Fruit fly (Drosophila melanogaster) whole organism, embryonic: Measurements from ENCODE around the gene Ciz1.

Source experiments
- B-H2 ChIP-seq: fragments of 200-800 bp; sonication (Bioruptor generic); optimal IDR thresholded peaks from 2 replicates; lab custom pipeline; 2018; ENCODE audit warnings: missing biosample characterization, mild to moderate bottlenecking, missing genetic modification characterization
- CG10543 ChIP-seq: fragments of 200-800 bp; sonication (Bioruptor generic); optimal IDR thresholded peaks from 3 replicates; lab custom pipeline; 2017; ENCODE audit warnings: missing biosample characterization, mild to moderate bottlenecking, missing genetic modification characterization, moderate library complexity
- CG12104 ChIP-seq: fragments of 200-800 bp; sonication (Bioruptor generic); optimal IDR thresholded peaks from 3 replicates; lab custom pipeline; 2016; ENCODE audit warnings: missing biosample characterization, missing genetic modification characterization
- CG12155 ChIP-seq: fragments of 200-800 bp; sonication (Bioruptor generic); optimal IDR thresholded peaks from 3 replicates; lab custom pipeline; 2016; ENCODE audit warnings: missing biosample characterization, missing genetic modification characterization
- CG14050 ChIP-seq: fragments of 200-800 bp; sonication (Bioruptor generic); IDR thresholded peaks from 3 replicates; pipeline ENCODE4 v1.3.6; 2022; ENCODE audit warnings: missing biosample characterization, missing genetic modification characterization
- CG15073 ChIP-seq: fragments of 200-800 bp; sonication (Bioruptor generic); optimal IDR thresholded peaks from 2 replicates; lab custom pipeline; 2016; ENCODE audit warnings: missing biosample characterization, missing genetic modification characterization
- CG15269 ChIP-seq: fragments of 200-800 bp; sonication (Bioruptor generic); optimal IDR thresholded peaks from 2 replicates; lab custom pipeline; 2018; ENCODE audit warnings: missing biosample characterization, mild to moderate bottlenecking, missing genetic modification characterization, moderate library complexity
- CG1603 ChIP-seq: fragments of 200-800 bp; sonication (Bioruptor generic); optimal IDR thresholded peaks from 2 replicates; lab custom pipeline; 2019; ENCODE audit warnings: missing biosample characterization, mild to moderate bottlenecking, missing genetic modification characterization, moderate library complexity
- CG17612 ChIP-seq: fragments of 200-800 bp; sonication (Bioruptor generic); IDR thresholded peaks from 2 replicates; pipeline ENCODE4 v1.3.6; 2022; ENCODE audit warnings: missing biosample characterization, missing genetic modification characterization
- CG2129 ChIP-seq: fragments of 200-800 bp; sonication (Bioruptor generic); IDR thresholded peaks from 2 replicates; pipeline ENCODE4 v1.3.6; 2022; ENCODE audit warnings: missing biosample characterization, missing genetic modification characterization; ENCODE audit not compliant: partially characterized antibody
- CG3163 ChIP-seq: fragments of 200-800 bp; sonication (Bioruptor generic); optimal IDR thresholded peaks from 3 replicates; lab custom pipeline; 2016; ENCODE audit warnings: missing biosample characterization, missing genetic modification characterization
- CG3847 ChIP-seq: fragments of 200-800 bp; sonication (Bioruptor generic); IDR thresholded peaks from 2 replicates; pipeline ENCODE4 v1.3.6; 2022; ENCODE audit warnings: missing biosample characterization, missing genetic modification characterization
- CG43689 ChIP-seq: fragments of 200-800 bp; sonication (Bioruptor generic); IDR thresholded peaks from 2 replicates; pipeline ENCODE4 v1.3.6; 2022; ENCODE audit warnings: missing biosample characterization, missing genetic modification characterization
- CG4854 ChIP-seq: fragments of 200-800 bp; sonication (Bioruptor generic); optimal IDR thresholded peaks from 2 replicates; lab custom pipeline; 2016; ENCODE audit warnings: missing biosample characterization, missing genetic modification characterization, inconsistent platforms
- CG7786 ChIP-seq: fragments of 200-800 bp; sonication (Bioruptor generic); optimal IDR thresholded peaks from 2 replicates; lab custom pipeline; 2016; ENCODE audit warnings: missing biosample characterization, missing genetic modification characterization
- CG8290 ChIP-seq, 3 experiments: fragments of 200-800 bp; sonication (Bioruptor generic); optimal IDR thresholded peaks; 2 replicates each; lab custom pipeline; 2016 to 2019; ENCODE audit warnings: missing biosample characterization in 3 of 3, missing genetic modification characterization in 3 of 3, mild to moderate bottlenecking in 2 of 3, moderate library complexity in 1 of 3
- CG8388 ChIP-seq: fragments of 200-800 bp; sonication (Bioruptor generic); optimal IDR thresholded peaks from 2 replicates; lab custom pipeline; 2019; ENCODE audit warnings: missing biosample characterization, mild to moderate bottlenecking, missing genetic modification characterization, moderate library complexity
- CG8478 ChIP-seq: fragments of >200 bp; optimal IDR thresholded peaks from 2 replicates; lab custom pipeline; 2018
- CG9609 ChIP-seq: fragments of 200-800 bp; sonication (Bioruptor generic); optimal IDR thresholded peaks from 3 replicates; lab custom pipeline; 2016; ENCODE audit warnings: missing biosample characterization, missing genetic modification characterization
- CG9727 ChIP-seq: fragments of 200-800 bp; sonication (Bioruptor generic); optimal IDR thresholded peaks from 3 replicates; lab custom pipeline; 2017; ENCODE audit warnings: missing biosample characterization, mild to moderate bottlenecking, missing genetic modification characterization
- CG9932 ChIP-seq: fragments of 200-800 bp; sonication (Bioruptor generic); IDR thresholded peaks from 2 replicates; pipeline ENCODE4 v1.3.6; 2022; ENCODE audit warnings: missing biosample characterization, missing genetic modification characterization
- Dll ChIP-seq: fragments of 200-800 bp; sonication (Bioruptor generic); IDR thresholded peaks from 4 replicates; pipeline ENCODE4 v1.3.6; 2022; ENCODE audit warnings: missing biosample characterization, missing genetic modification characterization; ENCODE audit not compliant: partially characterized antibody
- Drgx ChIP-seq: fragments of 200-800 bp; sonication (Bioruptor generic); IDR thresholded peaks from 2 replicates; pipeline ENCODE4 v1.3.6; 2022; ENCODE audit warnings: missing biosample characterization, missing genetic modification characterization
- GATAe ChIP-seq: fragments of 200-800 bp; sonication (Bioruptor generic); conservative IDR thresholded peaks from 2 replicates; pipeline ENCODE4 v1.3.6; 2022; ENCODE audit warnings: missing biosample characterization, missing genetic modification characterization
- Gsc ChIP-seq: fragments of 200-800 bp; sonication (Bioruptor generic); IDR thresholded peaks from 2 replicates; pipeline ENCODE4 v1.3.6; 2022; ENCODE audit warnings: missing biosample characterization, missing genetic modification characterization
- NK7.1 ChIP-seq: fragments of 200-800 bp; sonication (Bioruptor generic); optimal IDR thresholded peaks from 3 replicates; lab custom pipeline; 2016; ENCODE audit warnings: missing biosample characterization, missing genetic modification characterization
- Opbp ChIP-seq: fragments of 200-800 bp; sonication (Bioruptor generic); IDR thresholded peaks from 3 replicates; pipeline ENCODE4 v1.3.6; 2022; ENCODE audit warnings: missing biosample characterization, missing genetic modification characterization; ENCODE audit not compliant: partially characterized antibody
- Pdp1 ChIP-seq, 2 experiments: fragments of 200-800 bp; sonication (Bioruptor generic); optimal IDR thresholded peaks; 3 replicates each; lab custom pipeline; 2016; ENCODE audit warnings: missing biosample characterization in 2 of 2, missing genetic modification characterization in 2 of 2, mild to moderate bottlenecking in 1 of 2, moderate library complexity in 1 of 2
- Spps ChIP-seq: fragments of 200-800 bp; sonication (Bioruptor generic); optimal IDR thresholded peaks from 2 replicates; lab custom pipeline; 2018; ENCODE audit warnings: missing biosample characterization, mild to moderate bottlenecking, missing genetic modification characterization
- Xrp1 ChIP-seq: fragments of 200-800 bp; sonication (Bioruptor generic); IDR thresholded peaks from 2 replicates; pipeline ENCODE4 v1.3.6; 2022; ENCODE audit warnings: missing biosample characterization, missing genetic modification characterization
- crol ChIP-seq: fragments of 200-800 bp; sonication (Bioruptor generic); IDR thresholded peaks from 2 replicates; pipeline ENCODE4 v1.3.6; 2022; ENCODE audit warnings: missing biosample characterization, missing genetic modification characterization
- crp ChIP-seq, 2 experiments: fragments of 200-800 bp; sonication (Bioruptor generic); optimal IDR thresholded peaks; 2 replicates in 1 of 2; 3 replicates in 1 of 2; lab custom pipeline; 2017; ENCODE audit warnings: missing biosample characterization in 2 of 2, missing genetic modification characterization in 2 of 2, mild to moderate bottlenecking in 1 of 2, moderate library complexity in 1 of 2
- dmrt11E ChIP-seq: fragments of 200-800 bp; sonication (Bioruptor generic); optimal IDR thresholded peaks from 3 replicates; lab custom pipeline; 2018; ENCODE audit warnings: missing biosample characterization, mild to moderate bottlenecking, missing genetic modification characterization, moderate library complexity
- dpn ChIP-seq, 2 experiments: fragments of 200-800 bp; sonication (Bioruptor generic); optimal IDR thresholded peaks; 3 replicates each; lab custom pipeline; 2016; ENCODE audit warnings: missing biosample characterization in 2 of 2, missing genetic modification characterization in 2 of 2
- ems ChIP-seq: fragments of 200-800 bp; sonication (Bioruptor generic); optimal IDR thresholded peaks from 3 replicates; lab custom pipeline; 2016; ENCODE audit warnings: missing biosample characterization, missing genetic modification characterization
- esg ChIP-seq: fragments of 200-800 bp; sonication (Bioruptor generic); conservative IDR thresholded peaks from 2 replicates; pipeline ENCODE4 v1.3.6; 2022; ENCODE audit warnings: missing biosample characterization, missing genetic modification characterization
- fd3F ChIP-seq: fragments of 200-800 bp; sonication (Bioruptor generic); optimal IDR thresholded peaks from 2 replicates; lab custom pipeline; 2018; ENCODE audit warnings: missing biosample characterization, mild to moderate bottlenecking, missing genetic modification characterization, moderate library complexity
- fru ChIP-seq: fragments of >200 bp; optimal IDR thresholded peaks from 2 replicates; lab custom pipeline; 2017
- gsb ChIP-seq: fragments of 200-800 bp; sonication (Bioruptor generic); IDR thresholded peaks from 2 replicates; pipeline ENCODE4 v1.3.6; 2022; ENCODE audit warnings: missing biosample characterization, missing genetic modification characterization
- her ChIP-seq: fragments of 200-800 bp; sonication (Bioruptor generic); optimal IDR thresholded peaks from 2 replicates; lab custom pipeline; 2016; ENCODE audit warnings: missing biosample characterization, missing genetic modification characterization
- ind ChIP-seq: fragments of 200-800 bp; sonication (Bioruptor generic); optimal IDR thresholded peaks from 3 replicates; lab custom pipeline; 2016; ENCODE audit warnings: missing biosample characterization, missing genetic modification characterization
- kah ChIP-seq: fragments of 200-800 bp; sonication (Bioruptor generic); optimal IDR thresholded peaks from 2 replicates; lab custom pipeline; 2018; ENCODE audit warnings: missing biosample characterization, mild to moderate bottlenecking, missing genetic modification characterization
- knrl ChIP-seq: fragments of 200-800 bp; sonication (Bioruptor generic); IDR thresholded peaks from 3 replicates; pipeline ENCODE4 v1.3.6; 2022; ENCODE audit warnings: missing biosample characterization, missing genetic modification characterization; ENCODE audit not compliant: partially characterized antibody
- pb ChIP-seq: fragments of 200-800 bp; sonication (Bioruptor generic); optimal IDR thresholded peaks from 3 replicates; lab custom pipeline; 2016; ENCODE audit warnings: missing biosample characterization, missing genetic modification characterization
- repo ChIP-seq: fragments of 200-800 bp; sonication (Bioruptor generic); optimal IDR thresholded peaks from 2 replicates; lab custom pipeline; 2016; ENCODE audit warnings: missing biosample characterization, missing genetic modification characterization
- slp2 ChIP-seq: fragments of 200-800 bp; sonication (Bioruptor generic); optimal IDR thresholded peaks from 2 replicates; lab custom pipeline; 2016; ENCODE audit warnings: missing biosample characterization, missing genetic modification characterization
- sna ChIP-seq: fragments of 200-800 bp; sonication (Bioruptor generic); IDR thresholded peaks from 2 replicates; pipeline ENCODE4 v1.3.6; 2022; ENCODE audit warnings: missing biosample characterization, missing genetic modification characterization; ENCODE audit not compliant: partially characterized antibody
- trem ChIP-seq: fragments of 200-800 bp; optimal IDR thresholded peaks from 3 replicates; lab custom pipeline; 2019; ENCODE audit warnings: missing biosample characterization, mild to moderate bottlenecking, missing genetic modification characterization, moderate library complexity
- tup ChIP-seq: fragments of 200-800 bp; sonication (Bioruptor generic); optimal IDR thresholded peaks from 2 replicates; lab custom pipeline; 2016; ENCODE audit warnings: missing biosample characterization, mild to moderate bottlenecking, missing genetic modification characterization, moderate library complexity
- tx ChIP-seq: fragments of 200-800 bp; sonication (Bioruptor generic); optimal IDR thresholded peaks from 2 replicates; lab custom pipeline; 2016; ENCODE audit warnings: missing biosample characterization, missing genetic modification characterization

Ciz1 gene

dm6 chr3L:9855784-9856426 is 8.5 kb upstream of the Ciz1 start (continued):
- TF ChIP-seq pb (peak; percentile 95), CG14050 (GFP tag; lab: Robert Waterston, UW) (peak; percentile 93), CG9609 (peak; percentile 97), CG17612 (GFP tag; lab: Robert Waterston, UW) (peak; percentile 92), B-H2 (GFP tag; lab: Kevin White, UChicago) (peak; percentile 54), CG9727 (GFP tag; lab: Kevin White, UChicago) (peak; percentile 99), tx (GFP tag; lab: Kevin White, UChicago) (peak; percentile 95), GATAe (GFP tag; lab: Robert Waterston, UW) (peak; percentile 78), CG2129 (GFP tag; lab: Robert Waterston, UW) (no peak), slp2 (GFP tag; lab: Kevin White, UChicago) (peak; percentile 96), CG3163 (GFP tag; lab: Kevin White, UChicago) (peak; percentile 85), sna (GFP tag; lab: Robert Waterston, UW) (no peak), Pdp1 (GFP tag; optimal IDR thresholded peaks at IDR 0.05; lab: Kevin White, UChicago) (peak; percentile 95 to 97), CG8478 (lab: Kevin White, UChicago) (no peak), CG43689 (peak; percentile 92), her (GFP tag; lab: Kevin White, UChicago) (peak; percentile 94), tup (peak; percentile 91), CG1603 (tag; lab: Kevin White, UChicago) (peak; percentile 98), fd3F (GFP tag; lab: Kevin White, UChicago) (peak; percentile 76), Drgx (GFP tag; lab: Robert Waterston, UW) (peak; percentile 97), CG7786 (GFP tag; lab: Kevin White, UChicago) (peak; percentile 97), crol (GFP tag; lab: Robert Waterston, UW) (peak; percentile 81), CG12155 (GFP tag; lab: Kevin White, UChicago) (peak; percentile 90), CG3847 (peak; percentile 93), Xrp1 (GFP tag; lab: Robert Waterston, UW) (peak; percentile 99), gsb (peak; percentile 88), fru (lab: Kevin White, UChicago) (no peak), CG4854 (peak; percentile 94), CG15073 (GFP tag; lab: Kevin White, UChicago) (peak; percentile 85), trem (tag; lab: Kevin White, UChicago) (peak; percentile 97), NK7.1 (GFP tag; lab: Kevin White, UChicago) (peak; percentile 93), ind (GFP tag; lab: Kevin White, UChicago) (peak; percentile 98), esg (GFP tag; lab: Robert Waterston, UW) (peak; percentile 96), kah (GFP tag; lab: Kevin White, UChicago) (peak; percentile 91), CG10543 (peak; percentile 89), CG15269 (tag; lab: Kevin White, UChicago) (peak; percentile 92), Gsc (peak; percentile 96), knrl (GFP tag; lab: Robert Waterston, UW) (no peak), CG8290 (GFP tag; optimal IDR thresholded peaks at IDR 0.05; lab: Kevin White, UChicago) (peak; percentile 96), CG8290 (tag; optimal IDR thresholded peaks at IDR 0.05; lab: Kevin White, UChicago) (peak; percentile 90 to 97), CG12104 (GFP tag; lab: Kevin White, UChicago) (peak; percentile 95), Spps (tag; lab: Kevin White, UChicago) (peak; percentile 98), crp (GFP tag; optimal IDR thresholded peaks at IDR 0.05; lab: Kevin White, UChicago) (peak; percentile 12 to 67), CG8388 (GFP tag; lab: Kevin White, UChicago) (peak; percentile 97), CG9932 (GFP tag; lab: Robert Waterston, UW) (peak; percentile 91), dpn (GFP tag; optimal IDR thresholded peaks at IDR 0.05; lab: Kevin White, UChicago) (peak; percentile 96), Opbp (GFP tag; lab: Robert Waterston, UW) (no peak), dmrt11E (tag; lab: Kevin White, UChicago) (peak; percentile 99), repo (GFP tag; lab: Kevin White, UChicago) (peak; percentile 97), ems (GFP tag; lab: Kevin White, UChicago) (peak; percentile 98), Dll (GFP tag; lab: Robert Waterston, UW) (no peak)
